Fruit fly (Drosophila melanogaster) whole organism, prepupa: ENCODE results near the gene CG32161.

Source experiments
- CG10669 ChIP-seq: fragments of 200-800 bp; sonication (Bioruptor generic); optimal IDR thresholded peaks from 3 replicates; lab custom pipeline; 2018; ENCODE audit warnings: missing biosample characterization, mild to moderate bottlenecking, missing genetic modification characterization, moderate library complexity
- CG11294 ChIP-seq: fragments of 200-800 bp; sonication (Bioruptor generic); IDR thresholded peaks from 2 replicates; pipeline ENCODE4 v1.3.6; 2022; ENCODE audit warnings: missing biosample characterization, missing genetic modification characterization
- CG16779 ChIP-seq: fragments of 200-800 bp; sonication (Bioruptor generic); optimal IDR thresholded peaks from 3 replicates; lab custom pipeline; 2017; ENCODE audit warnings: missing biosample characterization, mild to moderate bottlenecking, missing genetic modification characterization
- CG8632 ChIP-seq: fragments of 200-800 bp; sonication (Bioruptor generic); optimal IDR thresholded peaks from 3 replicates; lab custom pipeline; 2016; ENCODE audit warnings: missing biosample characterization, missing genetic modification characterization
- Lpt ChIP-seq: fragments of 200-800 bp; sonication (Bioruptor generic); optimal IDR thresholded peaks from 3 replicates; lab custom pipeline; 2016; ENCODE audit warnings: missing biosample characterization, missing genetic modification characterization
- Sox15 ChIP-seq: fragments of 200-800 bp; sonication (Bioruptor generic); optimal IDR thresholded peaks from 3 replicates; lab custom pipeline; 2016; ENCODE audit warnings: missing biosample characterization, missing genetic modification characterization
- lz ChIP-seq: fragments of 200-800 bp; sonication (Bioruptor generic); optimal IDR thresholded peaks from 3 replicates; lab custom pipeline; 2016; ENCODE audit warnings: missing biosample characterization, missing genetic modification characterization
- net ChIP-seq: fragments of 200-800 bp; sonication (Bioruptor generic); optimal IDR thresholded peaks from 3 replicates; lab custom pipeline; 2016; ENCODE audit warnings: missing biosample characterization, missing genetic modification characterization
- pdm3 ChIP-seq: fragments of 200-800 bp; sonication (Bioruptor generic); optimal IDR thresholded peaks from 3 replicates; lab custom pipeline; 2016; ENCODE audit warnings: missing biosample characterization, missing genetic modification characterization

dm6 chr3L:16865123-16865831 lies 19.2 kb downstream of the CG32161 start, which contains the start of gene Lmpt:
- peak; percentile 5 for TF ChIP-seq Lpt (GFP tag; lab: Kevin White, UChicago)
- TF ChIP-seq lz: no peak
- no peak for TF ChIP-seq pdm3 (GFP tag; lab: Kevin White, UChicago)
- no peak for TF ChIP-seq CG11294 (GFP tag; lab: Robert Waterston, UW)
- no peak for TF ChIP-seq CG8632 (GFP tag; lab: Kevin White, UChicago)
- TF ChIP-seq net (GFP tag; lab: Kevin White, UChicago): no peak
- no peak for TF ChIP-seq CG16779 (tag; lab: Kevin White, UChicago)
- TF ChIP-seq Sox15 (GFP tag; lab: Kevin White, UChicago): no peak
- no peak for TF ChIP-seq CG10669 (GFP tag; lab: Kevin White, UChicago)
